Fruit fly (Drosophila melanogaster) whole organism, embryonic: Measurements from ENCODE around the gene CG9263.

ENCODE experiments used
- B-H2 ChIP-seq: fragments of 200-800 bp; sonication (Bioruptor generic); optimal IDR thresholded peaks from 2 replicates; lab custom pipeline; 2018; ENCODE audit warnings: missing biosample characterization, mild to moderate bottlenecking, missing genetic modification characterization
- CG10979 ChIP-seq: fragments of 200-800 bp; sonication (Bioruptor generic); optimal IDR thresholded peaks from 2 replicates; lab custom pipeline; 2018; ENCODE audit warnings: missing biosample characterization, mild to moderate bottlenecking, missing genetic modification characterization, moderate library complexity
- CG12219 ChIP-seq: fragments of 200-800 bp; sonication (Bioruptor generic); optimal IDR thresholded peaks from 3 replicates; lab custom pipeline; 2018; ENCODE audit warnings: missing biosample characterization, mild to moderate bottlenecking, missing genetic modification characterization
- CG13296 ChIP-seq: fragments of 200-800 bp; sonication (Bioruptor generic); optimal IDR thresholded peaks from 3 replicates; lab custom pipeline; 2018; ENCODE audit warnings: missing biosample characterization, mild to moderate bottlenecking, missing genetic modification characterization
- CG14667 ChIP-seq: fragments of 200-800 bp; sonication (Bioruptor generic); IDR thresholded peaks from 2 replicates; pipeline ENCODE4 v1.3.6; 2022; ENCODE audit warnings: missing biosample characterization, missing genetic modification characterization
- CG14710 ChIP-seq: fragments of 200-800 bp; sonication (Bioruptor generic); optimal IDR thresholded peaks from 3 replicates; lab custom pipeline; 2019; ENCODE audit warnings: missing biosample characterization, mild to moderate bottlenecking, missing genetic modification characterization, moderate library complexity
- CG15601 ChIP-seq: fragments of 200-800 bp; sonication (Bioruptor generic); optimal IDR thresholded peaks from 3 replicates; lab custom pipeline; 2019; ENCODE audit warnings: missing biosample characterization, mild to moderate bottlenecking, missing genetic modification characterization, moderate library complexity
- CG16813 ChIP-seq: fragments of 200-800 bp; sonication (Bioruptor generic); IDR thresholded peaks from 3 replicates; pipeline ENCODE4 v1.3.6; 2022; ENCODE audit warnings: missing biosample characterization, missing genetic modification characterization; ENCODE audit not compliant: partially characterized antibody
- CG17912 ChIP-seq: fragments of 200-800 bp; sonication (Bioruptor generic); optimal IDR thresholded peaks from 2 replicates; lab custom pipeline; 2018; ENCODE audit warnings: missing biosample characterization, mild to moderate bottlenecking, missing genetic modification characterization
- CG1792 ChIP-seq: fragments of 200-800 bp; sonication (Bioruptor generic); optimal IDR thresholded peaks from 2 replicates; lab custom pipeline; 2016; ENCODE audit warnings: missing biosample characterization, missing genetic modification characterization
- CG3065 ChIP-seq: fragments of 200-800 bp; sonication (Bioruptor generic); optimal IDR thresholded peaks from 2 replicates; lab custom pipeline; 2016; ENCODE audit warnings: missing biosample characterization, missing genetic modification characterization
- CG3838 ChIP-seq: fragments of 200-800 bp; sonication (Bioruptor generic); optimal IDR thresholded peaks from 3 replicates; lab custom pipeline; 2016; ENCODE audit warnings: missing biosample characterization, missing genetic modification characterization
- CG4854 ChIP-seq: fragments of 200-800 bp; sonication (Bioruptor generic); optimal IDR thresholded peaks from 2 replicates; lab custom pipeline; 2016; ENCODE audit warnings: missing biosample characterization, missing genetic modification characterization, inconsistent platforms
- CG7987 ChIP-seq: fragments of 200-800 bp; sonication (Bioruptor generic); optimal IDR thresholded peaks from 2 replicates; lab custom pipeline; 2018; ENCODE audit warnings: missing biosample characterization, mild to moderate bottlenecking, missing genetic modification characterization, moderate library complexity
- CG8765 ChIP-seq: fragments of 200-800 bp; sonication (Bioruptor generic); IDR thresholded peaks from 2 replicates; pipeline ENCODE4 v1.3.6; 2022; ENCODE audit warnings: missing biosample characterization, missing genetic modification characterization
- CG8924 ChIP-seq: fragments of 200-800 bp; optimal IDR thresholded peaks from 3 replicates; lab custom pipeline; 2019; ENCODE audit warnings: missing biosample characterization, mild to moderate bottlenecking, missing genetic modification characterization, moderate library complexity
- CG9727 ChIP-seq: fragments of 200-800 bp; sonication (Bioruptor generic); optimal IDR thresholded peaks from 3 replicates; lab custom pipeline; 2017; ENCODE audit warnings: missing biosample characterization, mild to moderate bottlenecking, missing genetic modification characterization
- D19A ChIP-seq: fragments of 200-800 bp; optimal IDR thresholded peaks from 3 replicates; lab custom pipeline; 2019; ENCODE audit warnings: missing biosample characterization, mild to moderate bottlenecking, missing genetic modification characterization, moderate library complexity
- Dbx ChIP-seq: fragments of 200-800 bp; sonication (Bioruptor generic); IDR thresholded peaks from 3 replicates; pipeline ENCODE4 v1.3.6; 2022; ENCODE audit warnings: missing biosample characterization, missing genetic modification characterization
- Doc3 ChIP-seq: fragments of 200-800 bp; sonication (Bioruptor generic); IDR thresholded peaks from 3 replicates; pipeline ENCODE4 v1.3.6; 2022; ENCODE audit warnings: missing biosample characterization, missing genetic modification characterization; ENCODE audit not compliant: partially characterized antibody
- Hr78 ChIP-seq, 2 experiments: fragments of 200-800 bp in 1 of 2; fragments of >200 bp in 1 of 2; sonication (Bioruptor generic) in 1 of 2; optimal IDR thresholded peaks; 2 replicates each; lab custom pipeline; 2017 to 2019; ENCODE audit warnings: missing biosample characterization in 2 of 2, missing genetic modification characterization in 2 of 2, mild to moderate bottlenecking in 1 of 2, moderate library complexity in 1 of 2
- Mad ChIP-seq: fragments of 200-800 bp; sonication (Bioruptor generic); optimal IDR thresholded peaks from 2 replicates; lab custom pipeline; 2016; ENCODE audit warnings: missing biosample characterization, missing genetic modification characterization
- Meics ChIP-seq: fragments of 200-800 bp; sonication (Bioruptor generic); optimal IDR thresholded peaks from 2 replicates; lab custom pipeline; 2017; ENCODE audit warnings: missing biosample characterization, mild to moderate bottlenecking, missing genetic modification characterization
- NfI ChIP-seq: fragments of 200-800 bp; sonication (Bioruptor generic); optimal IDR thresholded peaks from 3 replicates; lab custom pipeline; 2018; ENCODE audit warnings: missing biosample characterization, mild to moderate bottlenecking, missing genetic modification characterization, moderate library complexity
- Opbp ChIP-seq: fragments of 200-800 bp; sonication (Bioruptor generic); IDR thresholded peaks from 3 replicates; pipeline ENCODE4 v1.3.6; 2022; ENCODE audit warnings: missing biosample characterization, missing genetic modification characterization; ENCODE audit not compliant: partially characterized antibody
- Optix ChIP-seq: fragments of 200-800 bp; sonication (Bioruptor generic); IDR thresholded peaks from 3 replicates; pipeline ENCODE4 v1.3.6; 2022; ENCODE audit warnings: missing biosample characterization, missing genetic modification characterization
- Rx ChIP-seq: fragments of 200-800 bp; sonication (Bioruptor generic); IDR thresholded peaks from 2 replicates; pipeline ENCODE4 v1.3.6; 2022; ENCODE audit warnings: missing biosample characterization, missing genetic modification characterization
- Side ChIP-seq: fragments of 200-800 bp; sonication (Bioruptor generic); optimal IDR thresholded peaks from 2 replicates; lab custom pipeline; 2016; ENCODE audit warnings: missing biosample characterization, missing genetic modification characterization
- Usf ChIP-seq: fragments of 200-800 bp; sonication (Bioruptor generic); optimal IDR thresholded peaks from 2 replicates; lab custom pipeline; 2017; ENCODE audit warnings: missing genotype, missing biosample characterization, missing genetic modification characterization
- aop ChIP-seq: fragments of 200-800 bp; sonication (Bioruptor generic); IDR thresholded peaks from 2 replicates; pipeline ENCODE4 v1.3.6; 2022; ENCODE audit warnings: missing biosample characterization, missing genetic modification characterization
- ash1 ChIP-seq: fragments of 200-800 bp; sonication (Bioruptor generic); optimal IDR thresholded peaks from 2 replicates; lab custom pipeline; 2018; ENCODE audit warnings: missing biosample characterization, mild to moderate bottlenecking, missing genetic modification characterization
- bsh ChIP-seq, 2 experiments: fragments of 200-800 bp; sonication (Bioruptor generic); optimal IDR thresholded peaks; 2 replicates each; lab custom pipeline; 2017 to 2018; ENCODE audit warnings: mild to moderate bottlenecking in 2 of 2, missing biosample characterization in 2 of 2, missing genetic modification characterization in 2 of 2, moderate library complexity in 1 of 2
- chinmo ChIP-seq: fragments of 200-800 bp; sonication (Bioruptor generic); IDR thresholded peaks from 4 replicates; pipeline ENCODE4 v1.3.6; 2022; ENCODE audit warnings: missing biosample characterization, missing genetic modification characterization; ENCODE audit not compliant: partially characterized antibody
- ci ChIP-seq: fragments of 200-800 bp; sonication (Bioruptor generic); IDR thresholded peaks from 3 replicates; pipeline ENCODE4 v1.3.6; 2022; ENCODE audit warnings: missing biosample characterization, missing genetic modification characterization
- crol ChIP-seq: fragments of 200-800 bp; sonication (Bioruptor generic); IDR thresholded peaks from 2 replicates; pipeline ENCODE4 v1.3.6; 2022; ENCODE audit warnings: missing biosample characterization, missing genetic modification characterization
- ems ChIP-seq: fragments of 200-800 bp; sonication (Bioruptor generic); optimal IDR thresholded peaks from 3 replicates; lab custom pipeline; 2016; ENCODE audit warnings: missing biosample characterization, missing genetic modification characterization
- fru ChIP-seq: fragments of >200 bp; optimal IDR thresholded peaks from 2 replicates; lab custom pipeline; 2017
- gem ChIP-seq: fragments of 200-800 bp; sonication (Bioruptor generic); optimal IDR thresholded peaks from 2 replicates; lab custom pipeline; 2019; ENCODE audit warnings: missing biosample characterization, mild to moderate bottlenecking, missing genetic modification characterization, moderate library complexity
- kah ChIP-seq: fragments of 200-800 bp; sonication (Bioruptor generic); optimal IDR thresholded peaks from 2 replicates; lab custom pipeline; 2018; ENCODE audit warnings: missing biosample characterization, mild to moderate bottlenecking, missing genetic modification characterization
- lab ChIP-seq: fragments of 200-800 bp; sonication (Bioruptor generic); optimal IDR thresholded peaks from 3 replicates; lab custom pipeline; 2017; ENCODE audit warnings: missing biosample characterization, missing genetic modification characterization, mild to moderate bottlenecking, moderate library complexity, missing genetic modification reagents
- lilli ChIP-seq: fragments of 200-800 bp; sonication (Bioruptor generic); optimal IDR thresholded peaks from 3 replicates; lab custom pipeline; 2016; ENCODE audit warnings: missing biosample characterization, missing genetic modification characterization
- mam ChIP-seq: fragments of 200-800 bp; sonication (Bioruptor generic); optimal IDR thresholded peaks from 3 replicates; lab custom pipeline; 2016; ENCODE audit warnings: missing biosample characterization, missing genetic modification characterization
- nmo ChIP-seq: fragments of 200-800 bp; sonication (Bioruptor generic); optimal IDR thresholded peaks from 2 replicates; lab custom pipeline; 2018; ENCODE audit warnings: missing biosample characterization, mild to moderate bottlenecking, missing genetic modification characterization, moderate library complexity
- pan ChIP-seq, 4 experiments: fragments of >200 bp in 3 of 4; fragments of 200-800 bp in 1 of 4; sonication (Bioruptor generic) in 1 of 4; optimal IDR thresholded peaks in 3 of 4; IDR thresholded peaks in 1 of 4; 2 replicates each; pipeline versions ENCODE4 v1.3.6 to Lab custom; 2017 to 2022; ENCODE audit warnings: missing biosample characterization in 2 of 4, missing genetic modification characterization in 2 of 4, mixed read lengths in 1 of 4
- pros ChIP-seq: fragments of 200-800 bp; sonication (Bioruptor generic); optimal IDR thresholded peaks from 3 replicates; lab custom pipeline; 2019; ENCODE audit warnings: missing biosample characterization, mild to moderate bottlenecking, missing genetic modification characterization, moderate library complexity
- ro ChIP-seq: fragments of 200-800 bp; sonication (Bioruptor generic); IDR thresholded peaks from 2 replicates; pipeline ENCODE4 v1.3.6; 2022; ENCODE audit warnings: missing biosample characterization, missing genetic modification characterization
- row ChIP-seq: fragments of 200-800 bp; sonication (Bioruptor generic); IDR thresholded peaks from 3 replicates; pipeline ENCODE4 v1.3.6; 2022; ENCODE audit warnings: missing biosample characterization, missing genetic modification characterization
- usp ChIP-seq: fragments of >200 bp; optimal IDR thresholded peaks from 2 replicates; lab custom pipeline; 2017; ENCODE audit warnings: missing biosample characterization, missing genetic modification characterization

Gene CG9263

DNA sequence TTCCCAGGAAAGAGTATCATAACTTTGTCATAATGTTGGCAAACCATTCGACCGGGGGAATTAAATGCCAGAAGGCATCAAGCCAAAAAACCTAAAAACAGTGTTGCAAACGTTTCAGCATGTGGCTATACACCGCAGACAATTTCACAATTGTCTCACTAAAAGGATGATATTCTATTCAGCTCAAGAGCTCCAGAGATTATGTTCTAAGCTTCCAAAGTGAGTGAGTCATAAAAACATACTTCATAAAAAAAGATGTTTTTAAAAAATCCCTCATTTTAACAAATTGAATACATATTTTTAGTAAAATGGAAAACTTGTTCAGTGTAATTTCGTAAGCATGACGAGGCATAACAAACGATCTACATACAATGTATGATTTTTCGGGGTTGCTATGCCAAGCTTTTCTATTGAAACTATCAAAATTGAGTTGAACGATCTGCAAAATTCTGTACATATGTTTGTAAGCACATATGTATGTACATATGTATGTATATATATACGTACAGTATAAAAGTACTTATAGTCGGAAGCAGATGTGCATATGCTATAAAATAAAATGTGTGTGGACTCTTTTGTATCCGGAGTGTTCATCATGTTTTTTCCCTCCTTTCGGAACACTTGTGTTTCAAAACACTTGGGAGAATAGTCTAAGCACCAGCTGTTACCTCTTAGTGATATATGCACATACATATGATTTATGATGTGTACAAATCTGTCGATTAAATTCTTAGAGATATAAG, 27.3 kb downstream of the CG9263 start (continued):
- TF ChIP-seq pan (optimal IDR thresholded peaks at IDR 0.05; lab: Kevin White, UChicago) (no peak), pan (GFP tag; optimal IDR thresholded peaks at IDR 0.05 in 1 of 2, IDR thresholded peaks at IDR 0.05 in 1 of 2) (peak in 1 of 2 experiments; percentile 86), B-H2 (GFP tag; lab: Kevin White, UChicago) (no peak), Mad (GFP tag; lab: Kevin White, UChicago) (peak; percentile 16), CG14710 (tag; lab: Kevin White, UChicago) (peak; percentile 58), nmo (GFP tag; lab: Kevin White, UChicago) (peak; percentile 86), CG16813 (GFP tag; lab: Robert Waterston, UW) (no peak), ci (GFP tag; lab: Robert Waterston, UW) (peak; percentile 66; the same call in 2 of the 3 replicates), CG13296 (GFP tag; lab: Kevin White, UChicago) (peak; percentile 62), CG17912 (GFP tag; lab: Kevin White, UChicago) (no peak), CG14667 (peak; percentile 78), chinmo (GFP tag; lab: Robert Waterston, UW) (no peak), crol (GFP tag; lab: Robert Waterston, UW) (no peak), row (peak; percentile 74), CG8924 (tag; lab: Kevin White, UChicago) (peak; percentile 45), Meics (peak; percentile 72), Side (GFP tag; lab: Kevin White, UChicago) (peak; percentile 73), fru (lab: Kevin White, UChicago) (no peak), ash1 (GFP tag; lab: Kevin White, UChicago) (no peak), CG3838 (GFP tag; lab: Kevin White, UChicago) (no peak), CG9727 (GFP tag; lab: Kevin White, UChicago) (peak; percentile 88), Dbx (peak; percentile 34; the same call in 2 of the 3 replicates), usp (GFP tag; lab: Kevin White, UChicago) (no peak), CG1792 (GFP tag; lab: Kevin White, UChicago) (peak; percentile 83), NfI (GFP tag; lab: Kevin White, UChicago) (peak; percentile 35), CG8765 (peak; percentile 73), D19A (tag; lab: Kevin White, UChicago) (peak; percentile 83), lilli (GFP tag; lab: Kevin White, UChicago) (peak; percentile 65), CG10979 (peak; percentile 69), Opbp (no peak), lab (GFP tag; lab: Kevin White, UChicago) (peak; percentile 82), Optix (peak; percentile 48; the same call in 1 of the 3 replicates), mam (peak; percentile 80), gem (tag; lab: Kevin White, UChicago) (peak; percentile 81), Hr78 (GFP tag; optimal IDR thresholded peaks at IDR 0.05; lab: Kevin White, UChicago) (no peak), CG12219 (peak; percentile 80), bsh (GFP tag; optimal IDR thresholded peaks at IDR 0.05; lab: Kevin White, UChicago) (peak in 1 of 2 experiments; percentile 79), Doc3 (GFP tag; lab: Robert Waterston, UW) (no peak), ro (no peak), CG7987 (GFP tag; lab: Kevin White, UChicago) (peak; percentile 69), Usf (GFP tag; lab: Kevin White, UChicago) (no peak), aop (GFP tag; lab: Robert Waterston, UW) (no peak), ems (GFP tag; lab: Kevin White, UChicago) (peak; percentile 82), CG4854 (GFP tag; lab: Kevin White, UChicago) (peak; percentile 80), pros (GFP tag; lab: Kevin White, UChicago) (no peak), Rx (peak; percentile 83), CG3065 (GFP tag; lab: Kevin White, UChicago) (no peak), CG15601 (tag; lab: Kevin White, UChicago) (no peak), kah (peak; percentile 34)
